Fruit fly (Drosophila melanogaster) whole organism, embryonic: ENCODE measurements around the gene CG11396.

Experiments
- ATbp ChIP-seq: fragments of 200-800 bp; sonication (Bioruptor generic); optimal IDR thresholded peaks from 2 replicates; lab custom pipeline; 2017; ENCODE audit warnings: missing biosample characterization, mild to moderate bottlenecking, missing genetic modification characterization, missing genetic modification reagents
- Ada2b ChIP-seq: fragments of 200-800 bp; sonication (Bioruptor generic); IDR thresholded peaks from 2 replicates; pipeline ENCODE4 v1.3.6; 2022; ENCODE audit warnings: missing biosample characterization, missing genetic modification characterization
- Blimp-1 ChIP-seq: fragments of 200-800 bp; sonication (Bioruptor generic); optimal IDR thresholded peaks from 3 replicates; lab custom pipeline; 2018; ENCODE audit warnings: missing biosample characterization, missing genetic modification characterization, mild to moderate bottlenecking, moderate library complexity, missing genetic modification reagents
- Bteb2 ChIP-seq: fragments of 200-800 bp; sonication (Bioruptor generic); optimal IDR thresholded peaks from 2 replicates; lab custom pipeline; 2016; ENCODE audit warnings: missing biosample characterization, missing genetic modification characterization
- CG1024 ChIP-seq: fragments of 200-800 bp; sonication (Bioruptor generic); IDR thresholded peaks from 2 replicates; pipeline ENCODE4 v1.3.6; 2022; ENCODE audit warnings: missing biosample characterization, missing genetic modification characterization
- CG11093 ChIP-seq: fragments of 200-800 bp; sonication (Bioruptor generic); IDR thresholded peaks from 3 replicates; pipeline ENCODE4 v1.3.6; 2022; ENCODE audit warnings: missing biosample characterization, missing genetic modification characterization
- CG13296 ChIP-seq: fragments of 200-800 bp; sonication (Bioruptor generic); optimal IDR thresholded peaks from 3 replicates; lab custom pipeline; 2018; ENCODE audit warnings: missing biosample characterization, mild to moderate bottlenecking, missing genetic modification characterization
- CG15479 ChIP-seq: fragments of 200-800 bp; sonication (Bioruptor generic); optimal IDR thresholded peaks from 3 replicates; lab custom pipeline; 2019; ENCODE audit warnings: missing biosample characterization, mild to moderate bottlenecking, missing genetic modification characterization, moderate library complexity
- CG16815 ChIP-seq: fragments of 200-800 bp; sonication (Bioruptor generic); optimal IDR thresholded peaks from 3 replicates; lab custom pipeline; 2017; ENCODE audit warnings: missing biosample characterization, mild to moderate bottlenecking, missing genetic modification characterization
- CG16863 ChIP-seq: fragments of 200-800 bp; sonication (Bioruptor generic); optimal IDR thresholded peaks from 3 replicates; lab custom pipeline; 2016; ENCODE audit warnings: missing biosample characterization, missing genetic modification characterization
- CG18262 ChIP-seq: fragments of 200-800 bp; optimal IDR thresholded peaks from 3 replicates; lab custom pipeline; 2019; ENCODE audit warnings: missing biosample characterization, mild to moderate bottlenecking, missing genetic modification characterization, moderate library complexity
- CG18619 ChIP-seq: fragments of 200-800 bp; sonication (Bioruptor generic); optimal IDR thresholded peaks from 3 replicates; lab custom pipeline; 2017; ENCODE audit warnings: missing biosample characterization, mild to moderate bottlenecking, missing genetic modification characterization
- CG2875 ChIP-seq: fragments of 200-800 bp; sonication (Bioruptor generic); optimal IDR thresholded peaks from 2 replicates; lab custom pipeline; 2017; ENCODE audit warnings: missing biosample characterization, mild to moderate bottlenecking, missing genetic modification characterization, missing genetic modification reagents
- CG31365 ChIP-seq: fragments of 200-800 bp; sonication (Bioruptor generic); optimal IDR thresholded peaks from 2 replicates; lab custom pipeline; 2018; ENCODE audit warnings: missing biosample characterization, mild to moderate bottlenecking, missing genetic modification characterization
- CG31441 ChIP-seq: fragments of 200-800 bp; sonication (Bioruptor generic); IDR thresholded peaks from 2 replicates; pipeline ENCODE4 v1.3.6; 2022; ENCODE audit warnings: missing biosample characterization, missing genetic modification characterization
- CG4328 ChIP-seq: fragments of 200-800 bp; sonication (Bioruptor generic); optimal IDR thresholded peaks from 3 replicates; lab custom pipeline; 2017; ENCODE audit warnings: missing biosample characterization, missing genetic modification reagents, missing genetic modification characterization
- CG6175 ChIP-seq: fragments of 200-800 bp; sonication (Bioruptor generic); IDR thresholded peaks from 3 replicates; pipeline ENCODE4 v1.3.6; 2022; ENCODE audit warnings: missing biosample characterization, missing genetic modification characterization
- CG6813 ChIP-seq: fragments of 200-800 bp; sonication (Bioruptor generic); optimal IDR thresholded peaks from 2 replicates; lab custom pipeline; 2017; ENCODE audit warnings: missing biosample characterization, missing genetic modification characterization, mild to moderate bottlenecking, moderate library complexity, missing genetic modification reagents
- CTCF ChIP-seq: fragments of 200-800 bp; sonication (Bioruptor generic); optimal IDR thresholded peaks from 2 replicates; lab custom pipeline; 2017; ENCODE audit warnings: missing biosample characterization, mild to moderate bottlenecking, missing genetic modification characterization, moderate library complexity
- CkIIα-i1 ChIP-seq: fragments of 200-800 bp; sonication (Bioruptor generic); IDR thresholded peaks from 2 replicates; pipeline ENCODE4 v1.3.6; 2022; ENCODE audit warnings: missing biosample characterization, missing genetic modification characterization
- CrebB ChIP-seq: fragments of 200-800 bp; sonication (Bioruptor generic); optimal IDR thresholded peaks from 3 replicates; lab custom pipeline; 2018; ENCODE audit warnings: missing biosample characterization, mild to moderate bottlenecking, missing genetic modification characterization
- Doc3 ChIP-seq: fragments of 200-800 bp; sonication (Bioruptor generic); IDR thresholded peaks from 3 replicates; pipeline ENCODE4 v1.3.6; 2022; ENCODE audit warnings: missing biosample characterization, missing genetic modification characterization; ENCODE audit not compliant: partially characterized antibody
- Drgx ChIP-seq: fragments of 200-800 bp; sonication (Bioruptor generic); IDR thresholded peaks from 2 replicates; pipeline ENCODE4 v1.3.6; 2022; ENCODE audit warnings: missing biosample characterization, missing genetic modification characterization
- Gug ChIP-seq: fragments of 200-800 bp; sonication (Bioruptor generic); IDR thresholded peaks from 4 replicates; pipeline ENCODE4 v1.3.6; 2022; ENCODE audit warnings: missing biosample characterization, missing genetic modification characterization
- HHEX ChIP-seq: fragments of 200-800 bp; sonication (Bioruptor generic); optimal IDR thresholded peaks from 3 replicates; lab custom pipeline; 2017; ENCODE audit warnings: missing biosample characterization, mild to moderate bottlenecking, missing genetic modification characterization, missing genetic modification reagents
- Mes4 ChIP-seq: fragments of 200-800 bp; sonication (Bioruptor generic); optimal IDR thresholded peaks from 2 replicates; lab custom pipeline; 2016; ENCODE audit warnings: missing biosample characterization, missing genetic modification characterization
- NC2β ChIP-seq: fragments of 200-800 bp; sonication (Bioruptor generic); optimal IDR thresholded peaks from 2 replicates; lab custom pipeline; 2016; ENCODE audit warnings: missing biosample characterization, missing genetic modification characterization
- Sox102F ChIP-seq: fragments of 200-800 bp; sonication (Bioruptor generic); optimal IDR thresholded peaks from 2 replicates; lab custom pipeline; 2018; ENCODE audit warnings: missing biosample characterization, mild to moderate bottlenecking, missing genetic modification characterization, moderate library complexity
- Sry-β ChIP-seq: fragments of 200-800 bp; sonication (Bioruptor generic); optimal IDR thresholded peaks from 2 replicates; lab custom pipeline; 2018; ENCODE audit warnings: missing biosample characterization, mild to moderate bottlenecking, missing genetic modification characterization, moderate library complexity
- ap ChIP-seq: fragments of 200-800 bp; sonication (Bioruptor generic); IDR thresholded peaks from 2 replicates; pipeline ENCODE4 v1.3.6; 2022; ENCODE audit warnings: missing biosample characterization, missing genetic modification characterization
- az2 ChIP-seq: fragments of 200-800 bp; sonication (Bioruptor generic); optimal IDR thresholded peaks from 3 replicates; lab custom pipeline; 2016; ENCODE audit warnings: missing biosample characterization, missing genetic modification characterization
- cas ChIP-seq: fragments of 200-800 bp; sonication (Bioruptor generic); IDR thresholded peaks from 2 replicates; pipeline ENCODE4 v1.3.6; 2022; ENCODE audit warnings: missing biosample characterization, missing genetic modification characterization
- crp ChIP-seq, 2 experiments: fragments of 200-800 bp; sonication (Bioruptor generic); optimal IDR thresholded peaks; 2 replicates in 1 of 2; 3 replicates in 1 of 2; lab custom pipeline; 2017; ENCODE audit warnings: missing biosample characterization in 2 of 2, missing genetic modification characterization in 2 of 2, mild to moderate bottlenecking in 1 of 2, moderate library complexity in 1 of 2
- dan ChIP-seq: fragments of 200-800 bp; sonication (Bioruptor generic); IDR thresholded peaks from 2 replicates; pipeline ENCODE4 v1.3.6; 2022; ENCODE audit warnings: missing biosample characterization, missing genetic modification characterization
- ftz-f1 ChIP-seq: fragments of 200-800 bp; sonication (Bioruptor generic); optimal IDR thresholded peaks from 2 replicates; lab custom pipeline; 2016; ENCODE audit warnings: missing biosample characterization, missing genetic modification characterization
- gsb ChIP-seq: fragments of 200-800 bp; sonication (Bioruptor generic); IDR thresholded peaks from 2 replicates; pipeline ENCODE4 v1.3.6; 2022; ENCODE audit warnings: missing biosample characterization, missing genetic modification characterization
- gt ChIP-seq: fragments of 200-800 bp; sonication (Bioruptor generic); IDR thresholded peaks from 2 replicates; pipeline ENCODE4 v1.3.6; 2022; ENCODE audit warnings: missing biosample characterization, missing genetic modification characterization
- jigr1 ChIP-seq: fragments of 200-800 bp; sonication (Bioruptor generic); IDR thresholded peaks from 3 replicates; pipeline ENCODE4 v1.3.6; 2022; ENCODE audit warnings: missing biosample characterization, missing genetic modification characterization
- kah ChIP-seq: fragments of 200-800 bp; sonication (Bioruptor generic); optimal IDR thresholded peaks from 2 replicates; lab custom pipeline; 2018; ENCODE audit warnings: missing biosample characterization, mild to moderate bottlenecking, missing genetic modification characterization
- mirr ChIP-seq: fragments of 200-800 bp; sonication (Bioruptor generic); optimal IDR thresholded peaks from 3 replicates; lab custom pipeline; 2018; ENCODE audit warnings: missing biosample characterization, mild to moderate bottlenecking, missing genetic modification characterization
- mld ChIP-seq: fragments of 200-800 bp; sonication (Bioruptor generic); IDR thresholded peaks from 3 replicates; pipeline ENCODE4 v1.3.6; 2022; ENCODE audit warnings: missing biosample characterization, missing genetic modification characterization; ENCODE audit not compliant: partially characterized antibody
- oc ChIP-seq: fragments of 200-800 bp; sonication (Bioruptor generic); optimal IDR thresholded peaks from 2 replicates; lab custom pipeline; 2018; ENCODE audit warnings: missing biosample characterization, mild to moderate bottlenecking, missing genetic modification characterization, moderate library complexity
- pb ChIP-seq: fragments of 200-800 bp; sonication (Bioruptor generic); optimal IDR thresholded peaks from 3 replicates; lab custom pipeline; 2016; ENCODE audit warnings: missing biosample characterization, missing genetic modification characterization
- repo ChIP-seq: fragments of 200-800 bp; sonication (Bioruptor generic); optimal IDR thresholded peaks from 2 replicates; lab custom pipeline; 2016; ENCODE audit warnings: missing biosample characterization, missing genetic modification characterization
- scrt ChIP-seq: fragments of 200-800 bp; sonication (Bioruptor generic); optimal IDR thresholded peaks from 2 replicates; lab custom pipeline; 2018; ENCODE audit warnings: missing biosample characterization, mild to moderate bottlenecking, missing genetic modification characterization, moderate library complexity
- sens-2 ChIP-seq: fragments of 200-800 bp; sonication (Bioruptor generic); IDR thresholded peaks from 2 replicates; pipeline ENCODE4 v1.3.6; 2022; ENCODE audit warnings: missing biosample characterization, missing genetic modification characterization
- sr ChIP-seq: fragments of 200-800 bp; sonication (Bioruptor generic); IDR thresholded peaks from 3 replicates; pipeline ENCODE4 v1.3.6; 2022; ENCODE audit warnings: missing biosample characterization, missing genetic modification characterization
- tin ChIP-seq: fragments of 200-800 bp; sonication (Bioruptor generic); optimal IDR thresholded peaks from 3 replicates; lab custom pipeline; 2016; ENCODE audit warnings: missing biosample characterization, missing genetic modification characterization
- tll ChIP-seq, 2 experiments: fragments of 200-800 bp in 1 of 2; fragments of >200 bp in 1 of 2; sonication (Bioruptor generic) in 1 of 2; optimal IDR thresholded peaks; 2 replicates each; lab custom pipeline; 2017 to 2019; ENCODE audit warnings: missing biosample characterization in 2 of 2, missing genetic modification characterization in 2 of 2, mild to moderate bottlenecking in 1 of 2, moderate library complexity in 1 of 2
- tna ChIP-seq: fragments of 200-800 bp; sonication (Bioruptor generic); IDR thresholded peaks from 2 replicates; pipeline ENCODE4 v1.3.6; 2022; ENCODE audit warnings: missing biosample characterization, missing genetic modification characterization; ENCODE audit not compliant: partially characterized antibody

The CG11396 gene

dm6 chr3L:20798325-20798846 is 10.4 kb upstream of the CG11396 start, which contains the start of the genes CG3698 and tzn (continued):
- TF ChIP-seq CG31365: peak; percentile 83
- TF ChIP-seq CTCF (GFP tag; lab: Kevin White, UChicago): peak; percentile 94
- peak; percentile 89 for TF ChIP-seq tin (GFP tag; lab: Kevin White, UChicago)
- TF ChIP-seq Bteb2: peak; percentile 82
- peak; percentile 86 for TF ChIP-seq gsb
- no peak for TF ChIP-seq Sox102F (GFP tag; lab: Kevin White, UChicago)
- peak; percentile 96 for TF ChIP-seq CG18619 (GFP tag; lab: Kevin White, UChicago)
- no peak; the same call in 2 of the 3 replicates for TF ChIP-seq CG11093 (GFP tag; lab: Robert Waterston, UW)
- peak; percentile 87 for TF ChIP-seq CG16815 (GFP tag; lab: Kevin White, UChicago)
- peak; percentile 47; the same call in 1 of the 2 replicates for TF ChIP-seq Drgx (GFP tag; lab: Robert Waterston, UW)
- peak; percentile 96 for TF ChIP-seq HHEX (GFP tag; lab: Kevin White, UChicago)
- TF ChIP-seq jigr1 (GFP tag; lab: Robert Waterston, UW): 0 out of 3 replicates have a peak, but pooled peaks have one; percentile 35
- peak in 1 of 2 experiments; percentile 61 for TF ChIP-seq tll (GFP tag; optimal IDR thresholded peaks at IDR 0.05; lab: Kevin White, UChicago)
- peak; percentile 88 for TF ChIP-seq sr (GFP tag; lab: Robert Waterston, UW)
- TF ChIP-seq NC2β (GFP tag; lab: Kevin White, UChicago): peak; percentile 84
- peak; percentile 12 for TF ChIP-seq CG15479
- peak; percentile 89 for TF ChIP-seq gt (GFP tag; lab: Robert Waterston, UW)
- peak; percentile 87 for TF ChIP-seq CG1024 (GFP tag; lab: Robert Waterston, UW)
- no peak for TF ChIP-seq scrt (GFP tag; lab: Kevin White, UChicago)
- TF ChIP-seq Sry-β (GFP tag; lab: Kevin White, UChicago): peak; percentile 72
- TF ChIP-seq CG13296 (GFP tag; lab: Kevin White, UChicago): peak; percentile 94
- TF ChIP-seq crp (GFP tag; optimal IDR thresholded peaks at IDR 0.05; lab: Kevin White, UChicago): peak in 1 of 2 experiments; percentile 66
- peak; percentile 84 for TF ChIP-seq repo (GFP tag; lab: Kevin White, UChicago)
- TF ChIP-seq CG6175 (GFP tag; lab: Robert Waterston, UW): peak; percentile 94
- TF ChIP-seq mirr (GFP tag; lab: Kevin White, UChicago): peak; percentile 93
- TF ChIP-seq mld: no peak
- TF ChIP-seq Ada2b (GFP tag; lab: Robert Waterston, UW): peak; percentile 82
- TF ChIP-seq Mes4: peak; percentile 82
- TF ChIP-seq ATbp: peak; percentile 94
- peak; percentile 87 for TF ChIP-seq pb (GFP tag; lab: Kevin White, UChicago)
- TF ChIP-seq cas (GFP tag; lab: Robert Waterston, UW): peak; percentile 71
- TF ChIP-seq tna: no peak
- TF ChIP-seq sens-2: peak; percentile 95
- TF ChIP-seq dan: no peak
- peak; percentile 96 for TF ChIP-seq CG2875 (GFP tag; lab: Kevin White, UChicago)
- no peak for TF ChIP-seq Doc3
- TF ChIP-seq kah: peak; percentile 74
- TF ChIP-seq CG31441 (GFP tag; lab: Robert Waterston, UW): no peak; the same call in 1 of the 2 replicates
- peak; percentile 72 for TF ChIP-seq CG16863 (GFP tag; lab: Kevin White, UChicago)
- TF ChIP-seq CkIIα-i1: peak; percentile 86
- TF ChIP-seq ftz-f1: peak; percentile 62
- peak; percentile 90 for TF ChIP-seq CrebB (tag; lab: Kevin White, UChicago)
- TF ChIP-seq CG18262 (tag; lab: Kevin White, UChicago): peak; percentile 84
- TF ChIP-seq Blimp-1 (GFP tag; lab: Kevin White, UChicago): no peak
- TF ChIP-seq CG6813 (GFP tag; lab: Kevin White, UChicago): peak; percentile 95
- peak; percentile 94 for TF ChIP-seq CG4328 (GFP tag; lab: Kevin White, UChicago)
- TF ChIP-seq Gug (GFP tag; lab: Robert Waterston, UW): peak; percentile 69; the same call in 3 of the 4 replicates
- peak; percentile 88 for TF ChIP-seq az2 (GFP tag; lab: Kevin White, UChicago)
- TF ChIP-seq oc (tag; lab: Kevin White, UChicago): no peak
- TF ChIP-seq ap (GFP tag; lab: Robert Waterston, UW): peak; percentile 91
